Worm (Caenorhabditis elegans) whole organism, L1 larva: ENCODE results near the gene Y105C5B.25.

Experiments
- C04F5.9 ChIP-seq: sonication (generic microtip); optimal IDR thresholded peaks from 2 replicates; lab custom pipeline; 2016; ENCODE audit warnings: missing genetic modification characterization, missing compliant biosample characterization
- C16A3.4 ChIP-seq: fragments of 150-350 bp; optimal IDR thresholded peaks from 2 replicates; lab custom pipeline; 2014; ENCODE audit warnings: missing biosample characterization, missing genetic modification characterization
- Y116A8C.19 ChIP-seq: sonication (generic microtip); optimal IDR thresholded peaks from 2 replicates; lab custom pipeline; 2016; ENCODE audit warnings: missing compliant biosample characterization, missing genetic modification characterization, borderline replicate concordance
- aly-2 ChIP-seq: fragments of 150-350 bp; optimal IDR thresholded peaks from 2 replicates; lab custom pipeline; 2014; ENCODE audit warnings: missing biosample characterization, missing genetic modification characterization
- ama-1 ChIP-seq: fragments of 150-350 bp; optimal IDR thresholded peaks from 2 replicates; lab custom pipeline; 2014
- blmp-1 ChIP-seq: fragments of 150-350 bp; optimal IDR thresholded peaks from 2 replicates; lab custom pipeline; 2014; ENCODE audit warnings: missing biosample characterization, missing genetic modification characterization
- ceh-88 ChIP-seq: fragments of 200-800 bp; sonication (Bioruptor generic); IDR thresholded peaks from 2 replicates; pipeline ENCODE4 v1.3.6; 2022; ENCODE audit warnings: missing genetic modification characterization, missing compliant biosample characterization
- ceh-90 ChIP-seq: sonication (generic microtip); optimal IDR thresholded peaks from 2 replicates; lab custom pipeline; 2016; ENCODE audit warnings: missing genetic modification characterization, missing compliant biosample characterization
- dpl-1 ChIP-seq, 3 experiments: fragments of 150-350 bp in 2 of 3; sonication (generic microtip) in 1 of 3; optimal IDR thresholded peaks; 2 replicates each; lab custom pipeline; 2014 to 2017; ENCODE audit warnings: missing biosample characterization in 3 of 3, missing genetic modification characterization in 3 of 3, missing genetic modification reagents in 3 of 3
- elt-2 ChIP-seq: sonication (generic microtip); optimal IDR thresholded peaks from 2 replicates; lab custom pipeline; 2016; ENCODE audit warnings: missing genetic modification characterization, mild to moderate bottlenecking, inconsistent platforms, missing compliant biosample characterization, missing genetic modification reagents
- elt-3 ChIP-seq, 6 experiments: fragments of 150-350 bp in 1 of 6; sonication (generic microtip); optimal IDR thresholded peaks; 2 replicates each; lab custom pipeline; 2017 to 2018; ENCODE audit warnings: missing biosample characterization in 6 of 6, missing genetic modification characterization in 6 of 6, inconsistent platforms in 1 of 6
- ets-5 ChIP-seq: fragments of 200-800 bp; sonication (Bioruptor generic); IDR thresholded peaks from 2 replicates; pipeline ENCODE4 v1.3.6; 2022; ENCODE audit warnings: missing genetic modification characterization, missing compliant biosample characterization
- fkh-10 ChIP-seq: sonication (generic microtip); optimal IDR thresholded peaks from 2 replicates; lab custom pipeline; 2017; ENCODE audit warnings: missing biosample characterization, missing genetic modification reagents, missing genetic modification characterization
- fkh-4 ChIP-seq: sonication (generic microtip); optimal IDR thresholded peaks from 2 replicates; lab custom pipeline; 2016; ENCODE audit warnings: missing compliant biosample characterization, missing genetic modification characterization, borderline replicate concordance
- grh-1 ChIP-seq: fragments of 200-800 bp; sonication (Bioruptor generic); IDR thresholded peaks from 2 replicates; pipeline ENCODE4 v1.3.6; 2022; ENCODE audit warnings: missing genetic modification reagents, missing genetic modification characterization, missing compliant biosample characterization
- lin-13 ChIP-seq: fragments of 150-350 bp; optimal IDR thresholded peaks from 2 replicates; lab custom pipeline; 2014; ENCODE audit warnings: missing biosample characterization, missing genetic modification reagents, missing genetic modification characterization
- lin-14 ChIP-seq: fragments of 200-800 bp; sonication (Bioruptor generic); optimal IDR thresholded peaks from 2 replicates; lab custom pipeline; 2018; ENCODE audit warnings: mild to moderate bottlenecking, missing genetic modification characterization, moderate library complexity, missing compliant biosample characterization
- lin-35 ChIP-seq, 2 experiments: fragments of 150-350 bp; optimal IDR thresholded peaks; 2 replicates each; lab custom pipeline; 2014; ENCODE audit warnings: missing biosample characterization in 2 of 2, missing genetic modification characterization in 2 of 2, missing genetic modification reagents in 2 of 2
- lin-39 ChIP-seq: fragments of 150-350 bp; optimal IDR thresholded peaks from 2 replicates; lab custom pipeline; 2014; ENCODE audit warnings: missing biosample characterization, missing genetic modification reagents, missing genetic modification characterization
- lsy-2 ChIP-seq, 2 experiments: fragments of 150-350 bp; optimal IDR thresholded peaks; 2 replicates each; lab custom pipeline; 2014; ENCODE audit warnings: missing biosample characterization in 2 of 2, missing genetic modification characterization in 2 of 2
- mab-9 ChIP-seq: fragments of 200-800 bp; sonication (Bioruptor generic); IDR thresholded peaks from 2 replicates; pipeline ENCODE4 v1.3.6; 2022; ENCODE audit warnings: missing genetic modification reagents, missing genetic modification characterization, missing compliant biosample characterization
- mdl-1 ChIP-seq, 2 experiments: fragments of 150-350 bp; optimal IDR thresholded peaks; 2 replicates each; lab custom pipeline; 2014 to 2017; ENCODE audit warnings: missing biosample characterization in 2 of 2, missing genetic modification characterization in 2 of 2, inconsistent platforms in 1 of 2
- mep-1 ChIP-seq: fragments of 150-350 bp; optimal IDR thresholded peaks from 2 replicates; lab custom pipeline; 2014; ENCODE audit warnings: missing biosample characterization, missing genetic modification characterization
- nhr-19 ChIP-seq: fragments of 200-800 bp; sonication (Bioruptor generic); conservative IDR thresholded peaks from 2 replicates; pipeline ENCODE4 v1.3.6; 2022; ENCODE audit warnings: missing genetic modification characterization, missing compliant biosample characterization
- nhr-20 ChIP-seq: sonication (generic microtip); optimal IDR thresholded peaks from 2 replicates; lab custom pipeline; 2016; ENCODE audit warnings: mild to moderate bottlenecking, missing genetic modification characterization, missing compliant biosample characterization
- nhr-47 ChIP-seq: sonication (generic microtip); optimal IDR thresholded peaks from 2 replicates; lab custom pipeline; 2016; ENCODE audit warnings: mild to moderate bottlenecking, missing genetic modification characterization, moderate library complexity, missing compliant biosample characterization
- nhr-71 ChIP-seq: sonication (generic microtip); optimal IDR thresholded peaks from 2 replicates; lab custom pipeline; 2016; ENCODE audit warnings: mild to moderate bottlenecking, missing genetic modification characterization, moderate library complexity, missing compliant biosample characterization
- nhr-85 ChIP-seq: sonication (generic microtip); peaks from one replicate; lab custom pipeline; 2016; ENCODE audit warnings: missing genetic modification characterization, inconsistent platforms, missing compliant biosample characterization
- nhr-90 ChIP-seq: sonication (generic microtip); optimal IDR thresholded peaks from 2 replicates; lab custom pipeline; 2016; ENCODE audit warnings: mild to moderate bottlenecking, missing genetic modification characterization, missing compliant biosample characterization; ENCODE audit not compliant: poor library complexity
- pag-3 ChIP-seq: sonication (generic microtip); optimal IDR thresholded peaks from 2 replicates; lab custom pipeline; 2017; ENCODE audit warnings: missing genetic modification characterization, mild to moderate bottlenecking, missing compliant biosample characterization, antibody characterized with exemption, borderline replicate concordance; ENCODE audit not compliant: insufficient read depth
- pax-3 ChIP-seq: fragments of 200-800 bp; sonication (Bioruptor generic); optimal IDR thresholded peaks from 2 replicates; lab custom pipeline; 2018; ENCODE audit warnings: mild to moderate bottlenecking, missing genetic modification characterization, moderate library complexity, missing compliant biosample characterization
- rnt-1 ChIP-seq: sonication (generic microtip); optimal IDR thresholded peaks from 2 replicates; lab custom pipeline; 2016; ENCODE audit warnings: mild to moderate bottlenecking, missing genetic modification characterization, moderate library complexity, missing compliant biosample characterization
- snu-23 ChIP-seq: sonication (generic microtip); optimal IDR thresholded peaks from 2 replicates; lab custom pipeline; 2016; ENCODE audit warnings: missing genetic modification characterization, missing compliant biosample characterization
- sox-4 ChIP-seq: sonication (generic microtip); optimal IDR thresholded peaks from 2 replicates; lab custom pipeline; 2016; ENCODE audit warnings: missing genetic modification characterization, missing compliant biosample characterization
- sptf-1 ChIP-seq: fragments of 150-350 bp; optimal IDR thresholded peaks from 2 replicates; lab custom pipeline; 2014; ENCODE audit warnings: missing biosample characterization, missing genetic modification characterization
- swsn-7 ChIP-seq: sonication (generic microtip); optimal IDR thresholded peaks from 2 replicates; lab custom pipeline; 2016; ENCODE audit warnings: missing genetic modification characterization, missing compliant biosample characterization
- tbx-2 ChIP-seq: sonication (generic microtip); optimal IDR thresholded peaks from 2 replicates; lab custom pipeline; 2016; ENCODE audit warnings: missing genetic modification characterization, missing compliant biosample characterization
- tlp-1 ChIP-seq: fragments of 150-350 bp; optimal IDR thresholded peaks from 2 replicates; lab custom pipeline; 2014; ENCODE audit warnings: missing biosample characterization, missing genetic modification characterization
- unc-130 ChIP-seq: fragments of 150-350 bp; optimal IDR thresholded peaks from 2 replicates; lab custom pipeline; 2017; ENCODE audit warnings: missing biosample characterization, missing genetic modification characterization, inconsistent platforms
- unc-30 ChIP-seq: sonication (generic microtip); optimal IDR thresholded peaks from 2 replicates; lab custom pipeline; 2017; ENCODE audit warnings: missing biosample characterization, missing genetic modification characterization
- vab-15 ChIP-seq: sonication (generic microtip); optimal IDR thresholded peaks from 2 replicates; lab custom pipeline; 2017; ENCODE audit warnings: missing genotype, mild to moderate bottlenecking, missing genetic modification characterization, missing compliant biosample characterization
- ztf-4 ChIP-seq: fragments of 150-350 bp; optimal IDR thresholded peaks from 2 replicates; lab custom pipeline; 2014; ENCODE audit warnings: missing biosample characterization, missing genetic modification characterization

Gene Y105C5B.25

ce11 chrIV:16171326-16171725 is 24.4 kb upstream of the Y105C5B.25 start (continued):
- TF ChIP-seq ama-1 (lab: Kevin White, UChicago) = peak; percentile 7
- no peak for TF ChIP-seq lin-39 (tag; lab: Kevin White, UChicago)
- no peak for TF ChIP-seq aly-2 (tag; lab: Kevin White, UChicago)
- TF ChIP-seq pax-3 (tag; lab: Kevin White, UChicago) = no peak
- TF ChIP-seq rnt-1 (tag; lab: Kevin White, UChicago) = peak; percentile 74
- TF ChIP-seq unc-30 (tag; lab: Kevin White, UChicago) = no peak
- no peak for TF ChIP-seq vab-15
- no peak for TF ChIP-seq C04F5.9
- TF ChIP-seq fkh-10 (GFP tag; lab: Kevin White, UChicago) = no peak
- TF ChIP-seq sox-4 = no peak
- no peak for TF ChIP-seq Y116A8C.19
- TF ChIP-seq ztf-4 (tag; lab: Kevin White, UChicago) = no peak
- TF ChIP-seq dpl-1 (GFP tag; optimal IDR thresholded peaks at IDR 0.05; lab: Kevin White, UChicago) = no peak
- TF ChIP-seq, all 84 proteins: peak for 16

DNA sequence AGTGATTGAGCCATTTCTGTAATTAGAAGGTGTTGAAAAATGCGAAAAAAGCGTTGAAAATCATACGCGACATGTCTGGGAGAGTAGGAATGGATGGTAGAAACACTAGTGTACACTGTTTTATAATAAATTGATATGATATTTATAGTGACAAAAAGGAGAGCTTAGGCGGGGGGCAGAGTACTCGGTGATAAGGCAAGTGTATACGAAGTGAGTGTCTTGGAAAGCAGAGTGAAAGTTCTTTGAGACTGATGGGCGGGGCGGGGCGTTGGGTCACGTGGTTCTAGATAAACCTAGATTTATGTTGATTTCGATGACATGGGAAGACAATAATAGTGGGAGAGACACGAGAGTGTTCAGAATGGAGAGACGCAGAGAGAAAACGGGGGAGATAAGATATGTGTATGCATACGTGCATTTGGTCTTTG is 23.7 kb upstream of the Y105C5B.25 start, which contains the start of gene gln-3:
gln-3 (minus strand) TSS at position 73 of the 428 bp plus-strand sequence.
- TF ChIP-seq tlp-1 (tag; lab: Kevin White, UChicago) = no peak
- TF ChIP-seq fkh-4 (tag; lab: Kevin White, UChicago) = no peak
- peak; percentile 57 for TF ChIP-seq rnt-1 (tag; lab: Kevin White, UChicago)
- peak; percentile 47 for TF ChIP-seq tbx-2
- peak; percentile 45 for TF ChIP-seq nhr-47 (tag; lab: Kevin White, UChicago)
- peak; percentile 73 for TF ChIP-seq ama-1 (lab: Kevin White, UChicago)
- peak; percentile 40 for TF ChIP-seq swsn-7 (tag; lab: Kevin White, UChicago)
- peak; percentile 7 for TF ChIP-seq mep-1 (tag; lab: Kevin White, UChicago)
- peak in 1 of 2 experiments; percentile 80 for TF ChIP-seq mdl-1 (tag; optimal IDR thresholded peaks at IDR 0.05; lab: Kevin White, UChicago)
- TF ChIP-seq ztf-4 (tag; lab: Kevin White, UChicago) = peak; percentile 37
- TF ChIP-seq nhr-85 (tag; lab: Kevin White, UChicago) = peak; percentile 81
- TF ChIP-seq ceh-88 (GFP tag; lab: Robert Waterston, UW) = peak; percentile 13; the same call in 1 of the 2 replicates
- TF ChIP-seq nhr-71 (tag; lab: Kevin White, UChicago) = peak; percentile 75
- TF ChIP-seq vab-15 = no peak
- no peak for TF ChIP-seq sptf-1
- TF ChIP-seq nhr-19 = peak; percentile 86
- peak in 1 of 3 experiments; percentile 5 for TF ChIP-seq dpl-1 (GFP tag; optimal IDR thresholded peaks at IDR 0.05; lab: Kevin White, UChicago)
- peak; percentile 93 for TF ChIP-seq blmp-1
- peak in 1 of 2 experiments; percentile 19 for TF ChIP-seq lsy-2 (tag; optimal IDR thresholded peaks at IDR 0.05; lab: Kevin White, UChicago)
- peak in 2 of 6 experiments; percentile 45 to 69 for TF ChIP-seq elt-3 (tag; optimal IDR thresholded peaks at IDR 0.05; lab: Kevin White, UChicago)
- no peak for TF ChIP-seq pax-3 (tag; lab: Kevin White, UChicago)
- TF ChIP-seq ets-5 = no peak
- no peak for TF ChIP-seq pag-3 (tag; lab: Kevin White, UChicago)
- TF ChIP-seq lin-13 (GFP tag; lab: Kevin White, UChicago) = peak; percentile 33
- TF ChIP-seq elt-2 (tag; lab: Kevin White, UChicago) = peak; percentile 81
- TF ChIP-seq ceh-90 = no peak
- peak; percentile 72 for TF ChIP-seq nhr-90 (tag; lab: Kevin White, UChicago)
- TF ChIP-seq lin-35 (GFP tag; optimal IDR thresholded peaks at IDR 0.05; lab: Kevin White, UChicago) = peak in 1 of 2 experiments; percentile 57
- 0 out of 2 replicates have a peak, but pooled peaks have one; percentile 29 for TF ChIP-seq mab-9 (GFP tag; lab: Robert Waterston, UW)
- peak; percentile 38 for TF ChIP-seq snu-23 (GFP tag; lab: Kevin White, UChicago)
- peak; percentile 69 for TF ChIP-seq nhr-20 (tag; lab: Kevin White, UChicago)
- TF ChIP-seq C16A3.4 (tag; lab: Kevin White, UChicago) = peak; percentile 18
- TF ChIP-seq lin-14 (GFP tag; lab: Kevin White, UChicago) = peak; percentile 76
- TF ChIP-seq grh-1 = peak; percentile 59
- peak; percentile 57 for TF ChIP-seq unc-130 (tag; lab: Kevin White, UChicago)
- TF ChIP-seq, all 84 proteins: peak for 27
